Worm (Caenorhabditis elegans) whole organism, L4 larva: ENCODE results near the gene C55C3.73.

Source experiments
- F49E8.2 ChIP-seq: sonication (generic microtip); optimal IDR thresholded peaks from 2 replicates; lab custom pipeline; 2016; ENCODE audit warnings: missing compliant biosample characterization, mild to moderate bottlenecking, missing genetic modification characterization, borderline replicate concordance
- T20F7.1 ChIP-seq: fragments of 200-800 bp; sonication (Bioruptor generic); optimal IDR thresholded peaks from 2 replicates; lab custom pipeline; 2018; ENCODE audit warnings: mild to moderate bottlenecking, missing genetic modification characterization, missing compliant biosample characterization
- T26A8.4 ChIP-seq: fragments of 200-800 bp; sonication (Bioruptor generic); IDR thresholded peaks from 2 replicates; pipeline ENCODE4 v1.3.6; 2022; ENCODE audit warnings: missing genetic modification characterization, missing compliant biosample characterization
- Y105C5A.15 ChIP-seq: fragments of 200-800 bp; sonication (Bioruptor generic); IDR thresholded peaks from 2 replicates; pipeline ENCODE4 v1.3.6; 2022; ENCODE audit warnings: missing genetic modification characterization, missing compliant biosample characterization
- ZK546.5 ChIP-seq, 2 experiments: sonication (generic microtip); optimal IDR thresholded peaks; 2 replicates each; lab custom pipeline; 2017; ENCODE audit warnings: missing biosample characterization in 2 of 2, missing genetic modification characterization in 2 of 2
- aha-1 ChIP-seq: fragments of 150-350 bp; peaks from one replicate; lab custom pipeline; 2014; ENCODE audit warnings: missing biosample characterization, missing genetic modification characterization
- ama-1 ChIP-seq: fragments of 150-350 bp; optimal IDR thresholded peaks from 2 replicates; lab custom pipeline; 2014; ENCODE audit warnings: inconsistent platforms, mixed read lengths
- ceh-28 ChIP-seq: fragments of 150-350 bp; optimal IDR thresholded peaks from 2 replicates; lab custom pipeline; 2014; ENCODE audit warnings: missing biosample characterization, missing genetic modification reagents, missing genetic modification characterization
- ceh-62 ChIP-seq: sonication (generic microtip); optimal IDR thresholded peaks from 2 replicates; lab custom pipeline; 2017; ENCODE audit warnings: missing biosample characterization, missing genetic modification characterization
- ces-1 ChIP-seq: fragments of 150-350 bp; sonication (generic microtip); optimal IDR thresholded peaks from 4 replicates; lab custom pipeline; 2014; ENCODE audit warnings: missing biosample characterization, missing genetic modification reagents, missing genetic modification characterization
- cey-2 ChIP-seq: sonication (generic microtip); optimal IDR thresholded peaks from 3 replicates; lab custom pipeline; 2017; ENCODE audit warnings: missing genetic modification characterization, mild to moderate bottlenecking, missing compliant biosample characterization, antibody characterized with exemption, borderline replicate concordance; ENCODE audit not compliant: insufficient read depth
- daf-12 ChIP-seq: fragments of 150-350 bp; optimal IDR thresholded peaks from 2 replicates; lab custom pipeline; 2014; ENCODE audit warnings: missing biosample characterization, missing genetic modification reagents, missing genetic modification characterization
- daf-16 ChIP-seq, 3 experiments: sonication (generic microtip); optimal IDR thresholded peaks; 2 replicates each; lab custom pipeline; 2016 to 2017; ENCODE audit warnings: missing genetic modification characterization in 3 of 3, missing genetic modification reagents in 3 of 3, mild to moderate bottlenecking in 2 of 3, missing compliant biosample characterization in 2 of 3, missing biosample characterization in 1 of 3, moderate library complexity in 1 of 3
- daf-8 ChIP-seq: fragments of 200-800 bp; sonication (Bioruptor generic); IDR thresholded peaks from 2 replicates; pipeline ENCODE4 v1.3.6; 2022; ENCODE audit warnings: missing genetic modification characterization, missing compliant biosample characterization
- dmd-9 ChIP-seq: fragments of 200-800 bp; sonication (Bioruptor generic); IDR thresholded peaks from 2 replicates; pipeline ENCODE4 v1.3.6; 2022; ENCODE audit warnings: missing genetic modification reagents, missing genetic modification characterization, missing compliant biosample characterization
- dpl-1 ChIP-seq: fragments of 150-350 bp; optimal IDR thresholded peaks from 2 replicates; lab custom pipeline; 2014; ENCODE audit warnings: missing biosample characterization, missing genetic modification reagents, missing genetic modification characterization
- egl-43 ChIP-seq: fragments of 200-800 bp; sonication (Bioruptor generic); IDR thresholded peaks from 2 replicates; pipeline ENCODE4 v1.3.6; 2022; ENCODE audit warnings: missing genetic modification reagents, missing genetic modification characterization, missing compliant biosample characterization
- fkh-10 ChIP-seq: fragments of 150-350 bp; optimal IDR thresholded peaks from 2 replicates; lab custom pipeline; 2014; ENCODE audit warnings: missing biosample characterization, missing genetic modification reagents, missing genetic modification characterization
- fos-1 ChIP-seq: fragments of 150-350 bp; optimal IDR thresholded peaks from 2 replicates; lab custom pipeline; 2014; ENCODE audit warnings: missing biosample characterization, missing genetic modification characterization
- hlh-30 ChIP-seq: sonication (generic microtip); optimal IDR thresholded peaks from 2 replicates; lab custom pipeline; 2017; ENCODE audit warnings: antibody characterized with exemption, mild to moderate bottlenecking, missing genetic modification characterization, missing compliant biosample characterization; ENCODE audit not compliant: insufficient read depth
- hmg-1.1 ChIP-seq: fragments of 200-800 bp; sonication (Bioruptor generic); IDR thresholded peaks from 2 replicates; pipeline ENCODE4 v1.3.6; 2022; ENCODE audit warnings: missing genetic modification reagents, missing genetic modification characterization, missing compliant biosample characterization
- lin-15B ChIP-seq: fragments of 150-350 bp; sonication (generic microtip); optimal IDR thresholded peaks from 3 replicates; lab custom pipeline; 2014; ENCODE audit warnings: missing biosample characterization, missing genetic modification characterization
- lin-29 ChIP-seq: fragments of 200-800 bp; sonication (Bioruptor generic); IDR thresholded peaks from 2 replicates; pipeline ENCODE4 v1.3.6; 2022; ENCODE audit warnings: missing genetic modification reagents, missing genetic modification characterization, missing compliant biosample characterization
- lin-39 ChIP-seq: fragments of 150-350 bp; optimal IDR thresholded peaks from 2 replicates; lab custom pipeline; 2014; ENCODE audit warnings: missing biosample characterization, missing genetic modification reagents, missing genetic modification characterization
- madf-5 ChIP-seq, 2 experiments: fragments of 200-800 bp; sonication (Bioruptor generic); IDR thresholded peaks; 2 replicates each; pipeline ENCODE4 v1.3.6; 2022; ENCODE audit warnings: missing compliant biosample characterization in 2 of 2, missing genetic modification characterization in 2 of 2
- madf-9 ChIP-seq: fragments of 200-800 bp; sonication (Bioruptor generic); conservative IDR thresholded peaks from 2 replicates; pipeline ENCODE4 v1.3.6; 2022; ENCODE audit warnings: missing genetic modification reagents, missing genetic modification characterization, missing compliant biosample characterization
- mdt-29 ChIP-seq: fragments of 200-800 bp; sonication (Bioruptor generic); IDR thresholded peaks from 2 replicates; pipeline ENCODE4 v1.3.6; 2022; ENCODE audit warnings: missing genetic modification reagents, missing genetic modification characterization, missing compliant biosample characterization
- nhr-10 ChIP-seq: fragments of 150-350 bp; optimal IDR thresholded peaks from 2 replicates; lab custom pipeline; 2014; ENCODE audit warnings: missing biosample characterization, missing genetic modification characterization
- nhr-102 ChIP-seq: sonication (generic microtip); optimal IDR thresholded peaks from 2 replicates; lab custom pipeline; 2016; ENCODE audit warnings: mild to moderate bottlenecking, missing genetic modification characterization, moderate library complexity, missing compliant biosample characterization
- nhr-237 ChIP-seq: sonication (generic microtip); optimal IDR thresholded peaks from 2 replicates; lab custom pipeline; 2017; ENCODE audit warnings: missing biosample characterization, missing genetic modification characterization
- nhr-25 ChIP-seq: sonication (generic microtip); optimal IDR thresholded peaks from 2 replicates; lab custom pipeline; 2017; ENCODE audit warnings: missing genetic modification characterization, mild to moderate bottlenecking, missing compliant biosample characterization, antibody characterized with exemption, moderate library complexity, borderline replicate concordance; ENCODE audit not compliant: insufficient read depth
- nhr-28 ChIP-seq: fragments of 150-350 bp; optimal IDR thresholded peaks from 2 replicates; lab custom pipeline; 2014; ENCODE audit warnings: missing biosample characterization, missing genetic modification characterization
- nhr-42 ChIP-seq: fragments of 200-800 bp; sonication (Bioruptor generic); IDR thresholded peaks from 2 replicates; pipeline ENCODE4 v1.3.6; 2022; ENCODE audit warnings: missing genetic modification characterization, missing compliant biosample characterization
- nhr-48 ChIP-seq: sonication (generic microtip); optimal IDR thresholded peaks from 2 replicates; lab custom pipeline; 2016; ENCODE audit warnings: mild to moderate bottlenecking, missing genetic modification characterization, missing compliant biosample characterization
- nhr-76 ChIP-seq: fragments of 150-350 bp; optimal IDR thresholded peaks from 2 replicates; lab custom pipeline; 2014; ENCODE audit warnings: missing biosample characterization, missing genetic modification characterization
- nhr-77 ChIP-seq: fragments of 150-350 bp; optimal IDR thresholded peaks from 2 replicates; lab custom pipeline; 2014; ENCODE audit warnings: missing biosample characterization, missing genetic modification characterization
- pha-4 ChIP-seq, 2 experiments: fragments of 150-350 bp in 1 of 2; fragments of 200-800 bp in 1 of 2; sonication (Bioruptor generic) in 1 of 2; IDR thresholded peaks in 1 of 2; optimal IDR thresholded peaks in 1 of 2; 2 replicates each; pipeline versions ENCODE4 v1.3.6 to Lab custom; 2014 to 2022; ENCODE audit warnings: missing genetic modification characterization in 2 of 2, missing genetic modification reagents in 2 of 2, missing biosample characterization in 1 of 2, missing compliant biosample characterization in 1 of 2
- php-3 ChIP-seq: fragments of 200-800 bp; sonication (Bioruptor generic); IDR thresholded peaks from 2 replicates; pipeline ENCODE4 v1.3.6; 2022; ENCODE audit warnings: missing genetic modification reagents, missing genetic modification characterization, missing compliant biosample characterization
- pqm-1 ChIP-seq: sonication (generic microtip); optimal IDR thresholded peaks from 2 replicates; lab custom pipeline; 2017; ENCODE audit warnings: missing biosample characterization, missing genetic modification characterization
- rbr-2 ChIP-seq: sonication (generic microtip); optimal IDR thresholded peaks from 2 replicates; lab custom pipeline; 2016; ENCODE audit warnings: missing genotype, missing genetic modification characterization, missing compliant biosample characterization
- sdz-12 ChIP-seq: fragments of 200-800 bp; sonication (Bioruptor generic); optimal IDR thresholded peaks from 2 replicates; lab custom pipeline; 2018; ENCODE audit warnings: mild to moderate bottlenecking, missing genetic modification characterization, missing compliant biosample characterization
- snpc-1.2 ChIP-seq: fragments of 200-800 bp; sonication (Bioruptor generic); IDR thresholded peaks from 2 replicates; pipeline ENCODE4 v1.3.6; 2022; ENCODE audit warnings: missing genetic modification reagents, missing genetic modification characterization, missing compliant biosample characterization
- snpc-4 ChIP-seq: fragments of 150-350 bp; optimal IDR thresholded peaks from 2 replicates; lab custom pipeline; 2014; ENCODE audit warnings: missing biosample characterization, missing genetic modification characterization
- spr-3 ChIP-seq: fragments of 200-800 bp; sonication (Bioruptor generic); optimal IDR thresholded peaks from 2 replicates; lab custom pipeline; 2018; ENCODE audit warnings: mild to moderate bottlenecking, missing genetic modification characterization, missing compliant biosample characterization
- unc-130 ChIP-seq: sonication (generic microtip); optimal IDR thresholded peaks from 2 replicates; lab custom pipeline; 2016; ENCODE audit warnings: missing genetic modification reagents, missing genetic modification characterization, missing compliant biosample characterization
- vab-7 ChIP-seq: fragments of 200-800 bp; sonication (Bioruptor generic); IDR thresholded peaks from 2 replicates; pipeline ENCODE4 v1.3.6; 2022; ENCODE audit warnings: missing genetic modification reagents, missing genetic modification characterization, missing compliant biosample characterization
- zag-1 ChIP-seq: fragments of 150-350 bp; optimal IDR thresholded peaks from 2 replicates; lab custom pipeline; 2014; ENCODE audit warnings: missing biosample characterization, missing genetic modification characterization
- zfp-2 ChIP-seq: sonication (generic microtip); optimal IDR thresholded peaks from 2 replicates; lab custom pipeline; 2016; ENCODE audit warnings: mild to moderate bottlenecking, missing genetic modification characterization, missing compliant biosample characterization
- zip-2 ChIP-seq: fragments of 150-350 bp; optimal IDR thresholded peaks from 2 replicates; lab custom pipeline; 2014; ENCODE audit warnings: missing biosample characterization, missing genetic modification characterization
- ztf-11 ChIP-seq: fragments of 150-350 bp; optimal IDR thresholded peaks from 2 replicates; lab custom pipeline; 2014; ENCODE audit warnings: missing biosample characterization, missing genetic modification characterization
- ztf-7 ChIP-seq: fragments of 150-350 bp; optimal IDR thresholded peaks from 2 replicates; lab custom pipeline; 2014; ENCODE audit warnings: missing biosample characterization, missing genetic modification characterization

The C55C3.73 gene

DNA sequence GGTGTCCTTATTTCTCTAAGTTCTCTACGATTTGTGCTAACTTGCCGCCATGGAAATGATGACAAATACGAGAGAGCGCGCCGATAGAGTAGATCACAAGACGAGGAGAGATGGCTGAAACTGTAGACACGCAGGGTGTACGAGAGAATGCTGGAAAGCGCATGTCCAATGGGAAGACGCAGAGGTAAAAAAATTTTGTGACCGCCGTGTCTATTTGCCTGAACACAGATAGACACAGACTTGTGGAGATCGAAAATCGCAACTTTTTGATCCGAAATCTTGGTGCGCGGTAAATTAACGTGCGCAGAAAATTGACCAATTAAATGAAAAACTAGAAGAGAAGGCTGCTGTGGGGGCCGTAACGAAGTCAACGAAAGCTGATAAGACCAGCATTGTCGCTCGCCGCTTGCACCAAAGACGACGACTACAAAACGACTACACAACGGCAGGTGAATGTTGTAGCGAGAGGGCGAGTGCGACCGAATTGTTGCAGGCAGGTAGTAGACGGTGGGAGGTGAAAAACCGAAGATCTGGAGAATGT is 46.1 kb downstream of the C55C3.73 start (continued):
- TF ChIP-seq madf-5 (GFP tag; IDR thresholded peaks at IDR 0.05; lab: Robert Waterston, UW) (no peak), zip-2 (tag; lab: Kevin White, UChicago) (no peak), sdz-12 (GFP tag; lab: Kevin White, UChicago) (no peak), egl-43 (GFP tag; lab: Robert Waterston, UW) (no peak), ama-1 (lab: Kevin White, UChicago) (no peak), madf-9 (no peak), fkh-10 (no peak), unc-130 (GFP tag; lab: Kevin White, UChicago) (no peak), cey-2 (no peak), daf-16 (GFP tag; optimal IDR thresholded peaks at IDR 0.05; lab: Kevin White, UChicago) (no peak), daf-16 (tag; optimal IDR thresholded peaks at IDR 0.05; lab: Kevin White, UChicago) (peak; percentile 5), nhr-42 (GFP tag; lab: Robert Waterston, UW) (no peak), lin-29 (GFP tag; lab: Robert Waterston, UW) (no peak), dpl-1 (GFP tag; lab: Kevin White, UChicago) (peak; percentile 60), dmd-9 (no peak), daf-12 (no peak), zfp-2 (tag; lab: Kevin White, UChicago) (no peak), mdt-29 (GFP tag; lab: Robert Waterston, UW) (no peak), pqm-1 (tag; lab: Kevin White, UChicago) (no peak), Y105C5A.15 (GFP tag; lab: Robert Waterston, UW) (no peak), nhr-102 (tag; lab: Kevin White, UChicago) (peak; percentile 87), nhr-77 (tag; lab: Kevin White, UChicago) (peak; percentile 41), T20F7.1 (GFP tag; lab: Kevin White, UChicago) (peak; percentile 49), lin-39 (no peak), ztf-7 (tag; lab: Kevin White, UChicago) (no peak), spr-3 (GFP tag; lab: Kevin White, UChicago) (no peak), nhr-237 (tag; lab: Kevin White, UChicago) (no peak), ceh-62 (tag; lab: Kevin White, UChicago) (no peak), hmg-1.1 (GFP tag; lab: Robert Waterston, UW) (peak; percentile 65), nhr-25 (tag; lab: Kevin White, UChicago) (peak; percentile 74), T26A8.4 (GFP tag; lab: Robert Waterston, UW) (no peak), snpc-1.2 (no peak), aha-1 (tag; lab: Kevin White, UChicago) (peak; percentile 73), zag-1 (tag; lab: Kevin White, UChicago) (no peak), ces-1 (GFP tag; lab: Kevin White, UChicago) (no peak), ztf-11 (tag; lab: Kevin White, UChicago) (no peak), nhr-48 (peak; percentile 95), fos-1 (no peak), nhr-10 (tag; lab: Kevin White, UChicago) (peak; percentile 55), nhr-76 (tag; lab: Kevin White, UChicago) (peak; percentile 1), rbr-2 (peak; percentile 42), hlh-30 (peak; percentile 94), pha-4 (GFP tag; IDR thresholded peaks at IDR 0.05; lab: Robert Waterston, UW) (peak; percentile 55), pha-4 (tag; optimal IDR thresholded peaks at IDR 0.05; lab: Kevin White, UChicago) (no peak), nhr-28 (tag; lab: Kevin White, UChicago) (peak; percentile 88), ZK546.5 (tag; optimal IDR thresholded peaks at IDR 0.05; lab: Kevin White, UChicago) (no peak), php-3 (no peak), daf-8 (GFP tag; lab: Robert Waterston, UW) (no peak), vab-7 (GFP tag; lab: Robert Waterston, UW) (no peak), ceh-28 (tag; lab: Kevin White, UChicago) (no peak), F49E8.2 (tag; lab: Kevin White, UChicago) (no peak), lin-15B (tag; lab: Kevin White, UChicago) (no peak), snpc-4 (tag; lab: Kevin White, UChicago) (no peak)
